Fruit fly (Drosophila melanogaster) whole organism, embryonic: Measurements from ENCODE around the gene SP555.

Source experiments
- CG1602 ChIP-seq: fragments of 200-800 bp; sonication (Bioruptor generic); optimal IDR thresholded peaks from 3 replicates; lab custom pipeline; 2016; ENCODE audit warnings: missing biosample characterization, missing genetic modification characterization
- Nf-YA ChIP-seq: fragments of 200-800 bp; sonication (Bioruptor generic); IDR thresholded peaks from 2 replicates; pipeline ENCODE4 v1.3.6; 2022; ENCODE audit warnings: missing biosample characterization, missing genetic modification characterization
- knrl ChIP-seq: fragments of 200-800 bp; sonication (Bioruptor generic); IDR thresholded peaks from 3 replicates; pipeline ENCODE4 v1.3.6; 2022; ENCODE audit warnings: missing biosample characterization, missing genetic modification characterization; ENCODE audit not compliant: partially characterized antibody
- tin ChIP-seq: fragments of 200-800 bp; sonication (Bioruptor generic); optimal IDR thresholded peaks from 3 replicates; lab custom pipeline; 2016; ENCODE audit warnings: missing biosample characterization, missing genetic modification characterization
- ttk ChIP-seq: fragments of 200-800 bp; sonication (Bioruptor generic); IDR thresholded peaks from 2 replicates; pipeline ENCODE4 v2.1.2; 2022; ENCODE audit warnings: missing biosample characterization, missing genetic modification characterization

DNA sequence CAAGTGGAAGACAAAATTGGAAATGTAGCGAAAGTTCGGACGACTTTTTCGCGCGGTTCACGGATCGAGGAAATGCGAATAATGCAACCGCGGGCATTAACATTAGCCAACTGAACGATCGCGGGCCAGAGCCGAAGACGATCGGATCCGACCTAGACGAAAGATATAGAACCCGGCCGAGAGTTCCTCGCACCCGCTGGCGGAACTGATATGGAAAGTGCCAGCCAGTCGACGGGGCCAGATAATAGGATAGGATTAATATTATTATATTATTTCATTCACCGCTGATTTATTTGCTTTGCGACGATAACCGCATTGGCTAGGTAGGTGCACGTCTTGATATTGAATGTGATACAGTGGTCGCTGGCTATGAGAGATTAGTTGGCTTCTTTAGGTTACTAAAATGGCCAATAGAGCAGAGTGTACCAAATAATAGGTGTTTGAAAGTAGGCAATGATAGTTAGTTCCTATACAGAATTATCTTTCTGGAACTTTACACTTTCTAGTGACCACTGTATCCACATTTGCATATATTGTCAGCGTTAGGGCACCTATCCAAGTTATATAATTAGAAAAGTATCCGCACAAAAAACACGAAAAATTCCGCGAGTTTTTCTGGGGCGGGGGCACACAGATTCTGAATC, 38.0 kb upstream of the SP555 start:
- TF ChIP-seq Nf-YA (GFP tag; lab: Robert Waterston, UW) = no peak
- no peak for TF ChIP-seq CG1602
- peak; percentile 72; the same call in 1 of the 2 replicates for TF ChIP-seq ttk (GFP tag; lab: Robert Waterston, UW)
- no peak for TF ChIP-seq knrl
- peak; percentile 69 for TF ChIP-seq tin (GFP tag; lab: Kevin White, UChicago)
